Worm (Caenorhabditis elegans) whole organism, L2 larva: ENCODE results near the gene tax-6.
A peak's percentile ranks its signal among the peaks of the same experiment; 100 is the strongest.

Experiments
- C34F6.9 ChIP-seq: fragments of 150-350 bp; optimal IDR thresholded peaks from 2 replicates; lab custom pipeline; 2014; ENCODE audit warnings: missing biosample characterization, missing genetic modification characterization
- F13H6.1 ChIP-seq: sonication (generic microtip); optimal IDR thresholded peaks from 2 replicates; lab custom pipeline; 2016; ENCODE audit warnings: missing genetic modification characterization, missing compliant biosample characterization
- R02D3.7 ChIP-seq: fragments of 150-350 bp; optimal IDR thresholded peaks from 2 replicates; lab custom pipeline; 2014; ENCODE audit warnings: missing biosample characterization, missing genetic modification characterization
- Y55F3AM.14 ChIP-seq: fragments of 200-800 bp; sonication (Bioruptor generic); optimal IDR thresholded peaks from 2 replicates; lab custom pipeline; 2018; ENCODE audit warnings: mild to moderate bottlenecking, missing genetic modification characterization, missing compliant biosample characterization
- alr-1 ChIP-seq: fragments of 150-350 bp; optimal IDR thresholded peaks from 2 replicates; lab custom pipeline; 2014; ENCODE audit warnings: missing biosample characterization, missing genetic modification characterization
- aly-2 ChIP-seq: fragments of 150-350 bp; optimal IDR thresholded peaks from 2 replicates; lab custom pipeline; 2014; ENCODE audit warnings: missing biosample characterization, missing genetic modification characterization
- ama-1 ChIP-seq: fragments of 150-350 bp; optimal IDR thresholded peaks from 2 replicates; lab custom pipeline; 2018; ENCODE audit warnings: inconsistent platforms
- blmp-1 ChIP-seq: sonication (generic microtip); optimal IDR thresholded peaks from 2 replicates; lab custom pipeline; 2017; ENCODE audit warnings: missing genetic modification characterization, mild to moderate bottlenecking, missing compliant biosample characterization, antibody characterized with exemption, moderate library complexity; ENCODE audit not compliant: insufficient read depth
- ceh-16 ChIP-seq: fragments of 150-350 bp; optimal IDR thresholded peaks from 2 replicates; lab custom pipeline; 2014; ENCODE audit warnings: missing biosample characterization, missing genetic modification characterization
- ceh-82 ChIP-seq: fragments of 150-350 bp; optimal IDR thresholded peaks from 2 replicates; lab custom pipeline; 2014; ENCODE audit warnings: missing biosample characterization, missing genetic modification characterization
- crh-2 ChIP-seq: sonication (generic microtip); optimal IDR thresholded peaks from 2 replicates; lab custom pipeline; 2017; ENCODE audit warnings: missing biosample characterization, missing genetic modification characterization
- dmd-4 ChIP-seq: sonication (generic microtip); optimal IDR thresholded peaks from 2 replicates; lab custom pipeline; 2017; ENCODE audit warnings: missing biosample characterization, missing genetic modification characterization
- elt-1 ChIP-seq: fragments of 150-350 bp; optimal IDR thresholded peaks from 2 replicates; lab custom pipeline; 2014; ENCODE audit warnings: missing biosample characterization, missing genetic modification characterization
- gmeb-1 ChIP-seq: fragments of 150-350 bp; optimal IDR thresholded peaks from 2 replicates; lab custom pipeline; 2014; ENCODE audit warnings: missing biosample characterization, missing genetic modification characterization
- lin-11 ChIP-seq: fragments of 150-350 bp; sonication (generic microtip); optimal IDR thresholded peaks from 2 replicates; lab custom pipeline; 2014; ENCODE audit warnings: missing biosample characterization, missing genetic modification characterization, inconsistent platforms, mixed read lengths
- lin-13 ChIP-seq: fragments of 150-350 bp; optimal IDR thresholded peaks from 2 replicates; lab custom pipeline; 2014; ENCODE audit warnings: missing biosample characterization, missing genetic modification reagents, missing genetic modification characterization
- lin-39 ChIP-seq: fragments of 150-350 bp; optimal IDR thresholded peaks from 2 replicates; lab custom pipeline; 2014; ENCODE audit warnings: missing biosample characterization, missing genetic modification reagents, missing genetic modification characterization
- mab-5 ChIP-seq: fragments of 150-350 bp; optimal IDR thresholded peaks from 2 replicates; lab custom pipeline; 2014; ENCODE audit warnings: missing biosample characterization, missing genetic modification characterization
- mbf-1 ChIP-seq: sonication (generic microtip); optimal IDR thresholded peaks from 2 replicates; lab custom pipeline; 2017; ENCODE audit warnings: missing biosample characterization, missing genetic modification characterization
- mdl-1 ChIP-seq, 2 experiments: fragments of 150-350 bp in 1 of 2; sonication (generic microtip) in 1 of 2; optimal IDR thresholded peaks; 2 replicates each; lab custom pipeline; 2017; ENCODE audit warnings: missing biosample characterization in 2 of 2, missing genetic modification characterization in 2 of 2
- nhr-10 ChIP-seq: sonication (generic microtip); optimal IDR thresholded peaks from 2 replicates; lab custom pipeline; 2017; ENCODE audit warnings: missing biosample characterization, missing genetic modification characterization
- nhr-129 ChIP-seq: fragments of 150-350 bp; optimal IDR thresholded peaks from 2 replicates; lab custom pipeline; 2014; ENCODE audit warnings: missing biosample characterization, missing genetic modification characterization
- nhr-21 ChIP-seq: fragments of 150-350 bp; optimal IDR thresholded peaks from 2 replicates; lab custom pipeline; 2014; ENCODE audit warnings: missing biosample characterization, missing genetic modification characterization
- nhr-23 ChIP-seq: fragments of 150-350 bp; optimal IDR thresholded peaks from 2 replicates; lab custom pipeline; 2014; ENCODE audit warnings: missing biosample characterization, missing genetic modification reagents, missing genetic modification characterization
- nhr-25 ChIP-seq: fragments of 150-350 bp; sonication (generic microtip); optimal IDR thresholded peaks from 3 replicates; lab custom pipeline; 2014; ENCODE audit warnings: missing biosample characterization, missing genetic modification characterization
- nhr-6 ChIP-seq: fragments of 150-350 bp; optimal IDR thresholded peaks from 2 replicates; lab custom pipeline; 2014; ENCODE audit warnings: missing biosample characterization, missing genetic modification characterization
- sem-4 ChIP-seq: fragments of 150-350 bp; optimal IDR thresholded peaks from 2 replicates; lab custom pipeline; 2014; ENCODE audit warnings: missing biosample characterization, missing genetic modification reagents, missing genetic modification characterization
- skn-1 ChIP-seq: sonication (generic microtip); optimal IDR thresholded peaks from 2 replicates; lab custom pipeline; 2017; ENCODE audit warnings: missing biosample characterization, missing genetic modification characterization
- sma-3 ChIP-seq: sonication (generic microtip); optimal IDR thresholded peaks from 2 replicates; lab custom pipeline; 2016; ENCODE audit warnings: missing genetic modification reagents, missing genetic modification characterization, missing compliant biosample characterization
- sma-9 ChIP-seq, 2 experiments: fragments of 150-350 bp in 1 of 2; sonication (generic microtip) in 1 of 2; optimal IDR thresholded peaks; 2 replicates each; lab custom pipeline; 2014 to 2016; ENCODE audit warnings: missing genetic modification characterization in 2 of 2, mild to moderate bottlenecking in 1 of 2, missing biosample characterization in 1 of 2, missing compliant biosample characterization in 1 of 2, missing genetic modification reagents in 1 of 2, moderate library complexity in 1 of 2
- unc-39 ChIP-seq: fragments of 150-350 bp; optimal IDR thresholded peaks from 2 replicates; lab custom pipeline; 2014; ENCODE audit warnings: missing biosample characterization, missing genetic modification characterization
- unc-55 ChIP-seq: fragments of 150-350 bp; sonication (generic microtip); optimal IDR thresholded peaks from 3 replicates; lab custom pipeline; 2014; ENCODE audit warnings: missing biosample characterization, missing genetic modification reagents, missing genetic modification characterization
- unc-62 ChIP-seq: fragments of 150-350 bp; optimal IDR thresholded peaks from 2 replicates; lab custom pipeline; 2014; ENCODE audit warnings: missing biosample characterization, missing genetic modification reagents, missing genetic modification characterization
- zag-1 ChIP-seq: fragments of 150-350 bp; optimal IDR thresholded peaks from 2 replicates; lab custom pipeline; 2014; ENCODE audit warnings: missing biosample characterization, missing genetic modification characterization
- ztf-1 ChIP-seq: fragments of 200-800 bp; sonication (Bioruptor generic); conservative IDR thresholded peaks from 2 replicates; pipeline ENCODE4 v1.3.6; 2022; ENCODE audit warnings: missing genetic modification characterization, missing compliant biosample characterization
- ztf-11 ChIP-seq: sonication (generic microtip); optimal IDR thresholded peaks from 2 replicates; lab custom pipeline; 2017; ENCODE audit warnings: missing biosample characterization, missing genetic modification characterization
- ztf-4 ChIP-seq: fragments of 150-350 bp; optimal IDR thresholded peaks from 2 replicates; lab custom pipeline; 2014; ENCODE audit warnings: missing biosample characterization, missing genetic modification characterization

The tax-6 gene

ce11 chrIV:10462608-10463007, 38.8 kb downstream of the tax-6 start:
- TF ChIP-seq crh-2 (tag; lab: Kevin White, UChicago) (no peak), ceh-82 (tag; lab: Kevin White, UChicago) (no peak)

DNA sequence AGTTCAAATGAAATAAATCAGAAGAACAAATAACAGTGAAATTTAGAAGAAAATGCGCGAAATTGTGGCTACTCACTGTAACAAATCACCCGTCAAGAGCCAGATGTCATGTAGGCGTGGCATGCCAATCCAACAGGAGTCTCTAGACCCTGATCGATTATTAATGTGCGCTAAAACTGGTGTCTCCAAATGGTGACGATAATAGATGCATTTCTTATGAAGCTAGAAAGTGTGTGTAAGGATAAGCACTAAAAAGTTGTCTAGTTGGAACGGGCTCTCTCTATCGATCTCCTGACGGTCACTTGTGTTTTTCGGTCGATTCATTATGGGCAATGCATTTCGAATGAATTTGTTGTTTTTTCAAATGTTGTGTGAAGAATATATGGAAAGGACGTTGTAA, 39.6 kb downstream of the tax-6 start, which contains the start of gene mec-3:
mec-3 (minus strand) TSS at position 101 of the 400 bp plus-strand sequence.
- TF ChIP-seq ceh-82 (tag; lab: Kevin White, UChicago) = no peak
- TF ChIP-seq unc-55 (GFP tag; lab: Kevin White, UChicago) = peak; percentile 66

DNA sequence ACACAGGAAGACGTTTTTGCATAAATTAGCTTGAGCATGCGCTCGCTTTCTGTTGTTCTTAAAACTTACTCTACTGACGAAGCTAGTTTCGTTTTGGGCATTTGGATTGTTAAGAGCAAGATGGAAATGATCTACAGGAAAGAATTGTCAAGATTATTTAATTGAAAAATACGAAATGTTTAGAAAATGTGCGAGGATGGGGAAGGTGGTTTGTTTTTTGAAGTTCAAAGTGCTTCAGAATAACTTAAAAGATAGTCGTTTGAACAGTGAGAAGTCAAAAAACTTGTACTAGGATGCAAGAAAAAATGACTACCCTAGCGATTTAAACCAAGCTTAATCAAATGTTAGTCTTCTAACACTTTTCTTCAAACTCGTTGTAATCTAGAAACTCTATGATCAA, 44.3 kb downstream of the tax-6 start, which contains the start of gene srb-17:
srb-17 (minus strand) TSS at position 101 of the 400 bp plus-strand sequence.
- TF ChIP-seq ztf-11 (tag; lab: Kevin White, UChicago) = no peak
- no peak for TF ChIP-seq skn-1
- no peak for TF ChIP-seq lin-13 (GFP tag; lab: Kevin White, UChicago)
- no peak for TF ChIP-seq ztf-4 (tag; lab: Kevin White, UChicago)
- TF ChIP-seq sma-9 (GFP tag; optimal IDR thresholded peaks at IDR 0.05; lab: Kevin White, UChicago) = no peak
- TF ChIP-seq sma-9 (tag; optimal IDR thresholded peaks at IDR 0.05; lab: Kevin White, UChicago) = no peak
- no peak for TF ChIP-seq elt-1 (tag; lab: Kevin White, UChicago)
- TF ChIP-seq R02D3.7 (tag; lab: Kevin White, UChicago) = no peak
- TF ChIP-seq crh-2 (tag; lab: Kevin White, UChicago) = no peak
- TF ChIP-seq aly-2 = no peak
- TF ChIP-seq blmp-1 = no peak
- no peak for TF ChIP-seq lin-39 (tag; lab: Kevin White, UChicago)
- TF ChIP-seq nhr-129 (tag; lab: Kevin White, UChicago) = no peak
- TF ChIP-seq nhr-21 = no peak
- TF ChIP-seq nhr-23 (tag; lab: Kevin White, UChicago) = no peak
- TF ChIP-seq ama-1 (lab: Kevin White, UChicago) = no peak
- no peak for TF ChIP-seq alr-1
- TF ChIP-seq ztf-1 (GFP tag; lab: Robert Waterston, UW) = no peak
- TF ChIP-seq mdl-1 (tag; optimal IDR thresholded peaks at IDR 0.05; lab: Kevin White, UChicago) = no peak
- TF ChIP-seq F13H6.1 (tag; lab: Kevin White, UChicago) = no peak
- TF ChIP-seq mbf-1 (tag; lab: Kevin White, UChicago) = no peak

- TF ChIP-seq alr-1 (no peak), zag-1 (tag; lab: Kevin White, UChicago) (no peak), sem-4 (no peak), Y55F3AM.14 (GFP tag; lab: Kevin White, UChicago) (no peak), mab-5 (tag; lab: Kevin White, UChicago) (no peak), sma-3 (GFP tag; lab: Kevin White, UChicago) (no peak), gmeb-1 (tag; lab: Kevin White, UChicago) (no peak), F13H6.1 (tag; lab: Kevin White, UChicago) (no peak), C34F6.9 (no peak), nhr-6 (tag; lab: Kevin White, UChicago) (no peak), unc-39 (no peak), ztf-4 (tag; lab: Kevin White, UChicago) (no peak), nhr-23 (tag; lab: Kevin White, UChicago) (no peak), unc-62 (GFP tag; lab: Kevin White, UChicago) (no peak), sma-9 (GFP tag; optimal IDR thresholded peaks at IDR 0.05; lab: Kevin White, UChicago) (no peak), sma-9 (tag; optimal IDR thresholded peaks at IDR 0.05; lab: Kevin White, UChicago) (no peak), mdl-1 (tag; optimal IDR thresholded peaks at IDR 0.05; lab: Kevin White, UChicago) (no peak), lin-11 (tag; lab: Kevin White, UChicago) (no peak), dmd-4 (no peak)
Measured at ce11 chrIV:10453001-10453400, 48.4 kb downstream of the tax-6 start, which contains the start of gene F01D4.8. F01D4.8 (minus strand) TSS chrIV:10453101.

- TF ChIP-seq ceh-16 (tag; lab: Kevin White, UChicago) (no peak), unc-55 (GFP tag; lab: Kevin White, UChicago) (no peak), lin-11 (tag; lab: Kevin White, UChicago) (no peak), nhr-10 (tag; lab: Kevin White, UChicago) (no peak), skn-1 (no peak), nhr-25 (tag; lab: Kevin White, UChicago) (no peak)
Measured at ce11 chrIV:10449799-10450198, 51.6 kb downstream of the tax-6 start, which contains the start of gene F13B12.4. F13B12.4 (minus strand) TSS chrIV:10449899.
